Fruit fly (Drosophila melanogaster) whole organism, embryonic: Measurements from ENCODE around the gene CG33721.

Source experiments
- Aef1 ChIP-seq: fragments of 200-800 bp; sonication (Bioruptor generic); IDR thresholded peaks from 3 replicates; pipeline ENCODE4 v1.3.6; 2022; ENCODE audit warnings: missing biosample characterization, missing genetic modification characterization
- CG11504 ChIP-seq: fragments of 200-800 bp; sonication (Bioruptor generic); optimal IDR thresholded peaks from 3 replicates; lab custom pipeline; 2019; ENCODE audit warnings: missing biosample characterization, mild to moderate bottlenecking, missing genetic modification characterization, moderate library complexity
- CG11696 ChIP-seq: fragments of 200-800 bp; sonication (Bioruptor generic); IDR thresholded peaks from 2 replicates; pipeline ENCODE4 v1.3.6; 2022; ENCODE audit warnings: missing biosample characterization, missing genetic modification characterization
- CG12219 ChIP-seq: fragments of 200-800 bp; sonication (Bioruptor generic); optimal IDR thresholded peaks from 3 replicates; lab custom pipeline; 2018; ENCODE audit warnings: missing biosample characterization, mild to moderate bottlenecking, missing genetic modification characterization
- CG12299 ChIP-seq: fragments of 200-800 bp; sonication (Bioruptor generic); optimal IDR thresholded peaks from 2 replicates; lab custom pipeline; 2018; ENCODE audit warnings: missing biosample characterization, mild to moderate bottlenecking, missing genetic modification characterization
- CG12942 ChIP-seq: fragments of 200-800 bp; sonication (Bioruptor generic); optimal IDR thresholded peaks from 3 replicates; lab custom pipeline; 2016; ENCODE audit warnings: missing biosample characterization, missing genetic modification characterization
- CG13287 ChIP-seq: fragments of 200-800 bp; sonication (Bioruptor generic); IDR thresholded peaks from 2 replicates; pipeline ENCODE4 v1.3.6; 2022; ENCODE audit warnings: missing biosample characterization, missing genetic modification characterization; ENCODE audit not compliant: partially characterized antibody
- CG13296 ChIP-seq: fragments of 200-800 bp; sonication (Bioruptor generic); optimal IDR thresholded peaks from 3 replicates; lab custom pipeline; 2018; ENCODE audit warnings: missing biosample characterization, mild to moderate bottlenecking, missing genetic modification characterization
- CG1647 ChIP-seq: fragments of 200-800 bp; sonication (Bioruptor generic); optimal IDR thresholded peaks from 3 replicates; lab custom pipeline; 2016; ENCODE audit warnings: missing biosample characterization, missing genetic modification characterization
- CG17328 ChIP-seq: fragments of 200-800 bp; sonication (Bioruptor generic); IDR thresholded peaks from 2 replicates; pipeline ENCODE4 v1.3.6; 2022; ENCODE audit warnings: missing biosample characterization, missing genetic modification characterization
- CG18262 ChIP-seq: fragments of 200-800 bp; optimal IDR thresholded peaks from 3 replicates; lab custom pipeline; 2019; ENCODE audit warnings: missing biosample characterization, mild to moderate bottlenecking, missing genetic modification characterization, moderate library complexity
- CG1832 ChIP-seq: fragments of 200-800 bp; sonication (Bioruptor generic); optimal IDR thresholded peaks from 2 replicates; lab custom pipeline; 2017; ENCODE audit warnings: missing biosample characterization, mild to moderate bottlenecking, missing genetic modification characterization, inconsistent platforms
- CG18476 ChIP-seq: fragments of 200-800 bp; sonication (Bioruptor generic); optimal IDR thresholded peaks from 2 replicates; lab custom pipeline; 2016; ENCODE audit warnings: missing biosample characterization, mild to moderate bottlenecking, missing genetic modification characterization
- CG7839 ChIP-seq: fragments of 200-800 bp; sonication (Bioruptor generic); optimal IDR thresholded peaks from 3 replicates; lab custom pipeline; 2018; ENCODE audit warnings: missing biosample characterization, mild to moderate bottlenecking, missing genetic modification characterization, moderate library complexity
- Chrac-16 ChIP-seq: fragments of 200-800 bp; sonication (Bioruptor generic); optimal IDR thresholded peaks from 3 replicates; lab custom pipeline; 2016; ENCODE audit warnings: missing biosample characterization, missing genetic modification characterization
- Deaf1 ChIP-seq: fragments of 200-800 bp; optimal IDR thresholded peaks from 3 replicates; lab custom pipeline; 2019; ENCODE audit warnings: missing biosample characterization, mild to moderate bottlenecking, missing genetic modification characterization, moderate library complexity
- Dref ChIP-seq: fragments of 200-800 bp; sonication (Bioruptor generic); IDR thresholded peaks from 2 replicates; pipeline ENCODE4 v1.3.6; 2022; ENCODE audit warnings: missing biosample characterization, missing genetic modification characterization
- Drgx ChIP-seq: fragments of 200-800 bp; sonication (Bioruptor generic); IDR thresholded peaks from 2 replicates; pipeline ENCODE4 v1.3.6; 2022; ENCODE audit warnings: missing biosample characterization, missing genetic modification characterization
- Ets97D ChIP-seq: fragments of 200-800 bp; sonication (Bioruptor generic); optimal IDR thresholded peaks from 3 replicates; lab custom pipeline; 2016; ENCODE audit warnings: missing biosample characterization, missing genetic modification characterization
- HHEX ChIP-seq: fragments of 200-800 bp; sonication (Bioruptor generic); optimal IDR thresholded peaks from 3 replicates; lab custom pipeline; 2017; ENCODE audit warnings: missing biosample characterization, mild to moderate bottlenecking, missing genetic modification characterization, missing genetic modification reagents
- HLH3B ChIP-seq: fragments of 200-800 bp; sonication (Bioruptor generic); IDR thresholded peaks from 2 replicates; pipeline ENCODE4 v1.3.6; 2022; ENCODE audit warnings: missing biosample characterization, missing genetic modification characterization
- Hmr ChIP-seq: fragments of 200-800 bp; sonication (Bioruptor generic); optimal IDR thresholded peaks from 3 replicates; lab custom pipeline; 2017; ENCODE audit warnings: mild to moderate bottlenecking, missing biosample characterization, missing genetic modification reagents, missing genetic modification characterization
- Hmx ChIP-seq: fragments of 200-800 bp; sonication (Bioruptor generic); optimal IDR thresholded peaks from 2 replicates; lab custom pipeline; 2016; ENCODE audit warnings: missing biosample characterization, missing genetic modification characterization
- Lpt ChIP-seq: fragments of >200 bp; optimal IDR thresholded peaks from 2 replicates; lab custom pipeline; 2018; ENCODE audit warnings: missing biosample characterization, missing genetic modification characterization
- Med ChIP-seq: fragments of 200-800 bp; sonication (Bioruptor generic); peaks from one replicate; lab custom pipeline; 2016; ENCODE audit warnings: missing biosample characterization, missing genetic modification characterization, mild to moderate bottlenecking, inconsistent platforms, moderate library complexity
- Meics ChIP-seq: fragments of 200-800 bp; sonication (Bioruptor generic); optimal IDR thresholded peaks from 2 replicates; lab custom pipeline; 2017; ENCODE audit warnings: missing biosample characterization, mild to moderate bottlenecking, missing genetic modification characterization
- Neu2 ChIP-seq: fragments of 200-800 bp; sonication (Bioruptor generic); optimal IDR thresholded peaks from 3 replicates; lab custom pipeline; 2016; ENCODE audit warnings: missing biosample characterization, missing genetic modification characterization, borderline replicate concordance
- Nf-YB ChIP-seq: fragments of 200-800 bp; sonication (Bioruptor generic); optimal IDR thresholded peaks from 3 replicates; lab custom pipeline; 2019; ENCODE audit warnings: missing biosample characterization, mild to moderate bottlenecking, missing genetic modification characterization, moderate library complexity
- Nf-YC ChIP-seq: fragments of 200-800 bp; optimal IDR thresholded peaks from 3 replicates; lab custom pipeline; 2019; ENCODE audit warnings: missing biosample characterization, mild to moderate bottlenecking, missing genetic modification characterization, moderate library complexity
- Ptx1 ChIP-seq: fragments of 200-800 bp; sonication (Bioruptor generic); IDR thresholded peaks from 2 replicates; pipeline ENCODE4 v1.3.6; 2022; ENCODE audit warnings: missing biosample characterization, missing genetic modification characterization
- Scr ChIP-seq: fragments of 200-800 bp; sonication (Bioruptor generic); IDR thresholded peaks from 2 replicates; pipeline ENCODE4 v1.3.6; 2022; ENCODE audit warnings: missing biosample characterization, missing genetic modification characterization; ENCODE audit not compliant: partially characterized antibody
- Sin3A ChIP-seq: fragments of >200 bp; optimal IDR thresholded peaks from 2 replicates; lab custom pipeline; 2018
- ac ChIP-seq: fragments of 200-800 bp; sonication (Bioruptor generic); optimal IDR thresholded peaks from 3 replicates; lab custom pipeline; 2017; ENCODE audit warnings: missing biosample characterization, mild to moderate bottlenecking, missing genetic modification characterization
- bowl ChIP-seq: fragments of 200-800 bp; sonication (Bioruptor generic); IDR thresholded peaks from 2 replicates; pipeline ENCODE4 v1.3.6; 2022; ENCODE audit warnings: missing biosample characterization, missing genetic modification characterization
- cg ChIP-seq: fragments of 200-800 bp; sonication (Bioruptor generic); optimal IDR thresholded peaks from 3 replicates; lab custom pipeline; 2019; ENCODE audit warnings: missing biosample characterization, mild to moderate bottlenecking, missing genetic modification characterization, moderate library complexity
- dimm ChIP-seq: fragments of 200-800 bp; sonication (Bioruptor generic); IDR thresholded peaks from 2 replicates; pipeline ENCODE4 v1.3.6; 2022; ENCODE audit warnings: missing biosample characterization, missing genetic modification characterization
- hbn ChIP-seq: fragments of 200-800 bp; sonication (Bioruptor generic); IDR thresholded peaks from 2 replicates; pipeline ENCODE4 v1.3.6; 2022; ENCODE audit warnings: missing biosample characterization, missing genetic modification characterization; ENCODE audit not compliant: partially characterized antibody
- jumu ChIP-seq: fragments of 200-800 bp; sonication (Bioruptor generic); optimal IDR thresholded peaks from 3 replicates; lab custom pipeline; 2016; ENCODE audit warnings: missing biosample characterization, missing genetic modification characterization
- row ChIP-seq: fragments of 200-800 bp; sonication (Bioruptor generic); IDR thresholded peaks from 3 replicates; pipeline ENCODE4 v1.3.6; 2022; ENCODE audit warnings: missing biosample characterization, missing genetic modification characterization
- sens ChIP-seq: fragments of 200-800 bp; sonication (Bioruptor generic); peaks from one replicate; lab custom pipeline; 2016; ENCODE audit warnings: missing biosample characterization, missing genetic modification characterization
- slou ChIP-seq: fragments of 200-800 bp; sonication (Bioruptor generic); optimal IDR thresholded peaks from 3 replicates; lab custom pipeline; 2016; ENCODE audit warnings: missing biosample characterization, missing genetic modification characterization
- sna ChIP-seq: fragments of 200-800 bp; sonication (Bioruptor generic); IDR thresholded peaks from 2 replicates; pipeline ENCODE4 v1.3.6; 2022; ENCODE audit warnings: missing biosample characterization, missing genetic modification characterization; ENCODE audit not compliant: partially characterized antibody
- sqz ChIP-seq: fragments of 200-800 bp; sonication (Bioruptor generic); optimal IDR thresholded peaks from 3 replicates; lab custom pipeline; 2018; ENCODE audit warnings: missing biosample characterization, mild to moderate bottlenecking, missing genetic modification characterization
- ssp ChIP-seq: fragments of 200-800 bp; sonication (Bioruptor generic); IDR thresholded peaks from 2 replicates; pipeline ENCODE4 v1.3.6; 2022; ENCODE audit warnings: missing biosample characterization, missing genetic modification characterization
- stwl ChIP-seq: fragments of 200-800 bp; sonication (Bioruptor generic); optimal IDR thresholded peaks from 3 replicates; lab custom pipeline; 2018; ENCODE audit warnings: missing biosample characterization, mild to moderate bottlenecking, missing genetic modification characterization, moderate library complexity
- vfl ChIP-seq: fragments of 200-800 bp; sonication (Bioruptor generic); optimal IDR thresholded peaks from 2 replicates; lab custom pipeline; 2016; ENCODE audit warnings: missing biosample characterization, missing genetic modification characterization
- vvl ChIP-seq: fragments of 200-800 bp; sonication (Bioruptor generic); IDR thresholded peaks from 2 replicates; pipeline ENCODE4 v1.3.6; 2022; ENCODE audit warnings: missing biosample characterization, missing genetic modification characterization
- wek ChIP-seq: fragments of 200-800 bp; sonication (Bioruptor generic); optimal IDR thresholded peaks from 3 replicates; lab custom pipeline; 2018; ENCODE audit warnings: missing biosample characterization, mild to moderate bottlenecking, missing genetic modification characterization, moderate library complexity
- zfh2 ChIP-seq: fragments of 200-800 bp; sonication (Bioruptor generic); optimal IDR thresholded peaks from 2 replicates; lab custom pipeline; 2016; ENCODE audit warnings: missing biosample characterization, missing genetic modification characterization

CG33721 gene

dm6 chr3R:22367126-22368076 lies 36.5 kb downstream of the CG33721 start, which contains the start of the genes Polr3F and PyK (continued):
- TF ChIP-seq CG11696 (GFP tag; lab: Robert Waterston, UW) (no peak), Sin3A (peak; percentile 18), ac (GFP tag; lab: Kevin White, UChicago) (no peak), vvl (GFP tag; lab: Robert Waterston, UW) (peak; percentile 25; the same call in 1 of the 2 replicates), row (GFP tag; lab: Robert Waterston, UW) (peak; percentile 74), slou (GFP tag; lab: Kevin White, UChicago) (no peak), Neu2 (GFP tag; lab: Kevin White, UChicago) (no peak), CG13287 (peak; percentile 50), CG18476 (peak; percentile 24), CG12299 (no peak), CG12942 (GFP tag; lab: Kevin White, UChicago) (no peak), CG12219 (GFP tag; lab: Kevin White, UChicago) (no peak), wek (GFP tag; lab: Kevin White, UChicago) (peak; percentile 96), zfh2 (peak; percentile 15), Ets97D (GFP tag; lab: Kevin White, UChicago) (peak; percentile 36), Hmx (GFP tag; lab: Kevin White, UChicago) (no peak), Drgx (GFP tag; lab: Robert Waterston, UW) (peak; percentile 14; the same call in 1 of the 2 replicates), ssp (no peak), dimm (GFP tag; lab: Robert Waterston, UW) (no peak), Lpt (GFP tag; lab: Kevin White, UChicago) (no peak), cg (GFP tag; lab: Kevin White, UChicago) (peak; percentile 25), vfl (GFP tag; lab: Kevin White, UChicago) (no peak), Nf-YC (tag; lab: Kevin White, UChicago) (peak; percentile 50), Meics (GFP tag; lab: Kevin White, UChicago) (peak; percentile 44), sna (GFP tag; lab: Robert Waterston, UW) (0 out of 2 replicates have a peak, but pooled peaks have one; percentile 17), bowl (no peak), Ptx1 (GFP tag; lab: Robert Waterston, UW) (no peak), Med (peak; percentile 60), Aef1 (peak; percentile 12; the same call in 1 of the 3 replicates), CG1647 (GFP tag; lab: Kevin White, UChicago) (no peak), Hmr (GFP tag; lab: Kevin White, UChicago) (peak; percentile 51), CG17328 (GFP tag; lab: Robert Waterston, UW) (peak; percentile 31; the same call in 1 of the 2 replicates), CG7839 (peak; percentile 28), HLH3B (GFP tag; lab: Robert Waterston, UW) (no peak), Deaf1 (peak; percentile 2), jumu (GFP tag; lab: Kevin White, UChicago) (peak; percentile 9), Nf-YB (GFP tag; lab: Kevin White, UChicago) (peak; percentile 14), CG11504 (tag; lab: Kevin White, UChicago) (peak; percentile 49), Scr (GFP tag; lab: Robert Waterston, UW) (peak; percentile 7; the same call in 1 of the 2 replicates), HHEX (GFP tag; lab: Kevin White, UChicago) (peak; percentile 14), CG1832 (GFP tag; lab: Kevin White, UChicago) (no peak), sqz (GFP tag; lab: Kevin White, UChicago) (peak; percentile 33), hbn (GFP tag; lab: Robert Waterston, UW) (0 out of 2 replicates have a peak, but pooled peaks have one; percentile 36), sens (peak; percentile 80), Chrac-16 (GFP tag; lab: Kevin White, UChicago) (peak; percentile 8), CG18262 (tag; lab: Kevin White, UChicago) (peak; percentile 34), Dref (GFP tag; lab: Robert Waterston, UW) (no peak), CG13296 (GFP tag; lab: Kevin White, UChicago) (peak; percentile 4), stwl (tag; lab: Kevin White, UChicago) (peak; percentile 55)
